Worm (Caenorhabditis elegans) whole organism, late embryonic: Measurements from ENCODE around the gene nhr-116.

Experiments used
- C38D4.7 ChIP-seq: fragments of 200-800 bp; sonication (Bioruptor generic); optimal IDR thresholded peaks from 2 replicates; lab custom pipeline; 2018; ENCODE audit warnings: mild to moderate bottlenecking, missing genetic modification characterization, moderate library complexity, missing compliant biosample characterization
- K02D7.2 ChIP-seq: sonication (generic microtip); optimal IDR thresholded peaks from 2 replicates; lab custom pipeline; 2017; ENCODE audit warnings: mild to moderate bottlenecking, missing genetic modification characterization, missing compliant biosample characterization
- K09A11.1 ChIP-seq: sonication (generic microtip); optimal IDR thresholded peaks from 2 replicates; lab custom pipeline; 2017; ENCODE audit warnings: antibody characterized with exemption, mild to moderate bottlenecking, missing genetic modification characterization, missing compliant biosample characterization; ENCODE audit not compliant: insufficient read depth
- T23F11.4 ChIP-seq: fragments of 200-800 bp; sonication (Bioruptor generic); optimal IDR thresholded peaks from 2 replicates; lab custom pipeline; 2018; ENCODE audit warnings: mild to moderate bottlenecking, missing genetic modification characterization, missing compliant biosample characterization
- Y22D7AL.16 ChIP-seq: sonication (generic microtip); optimal IDR thresholded peaks from 2 replicates; lab custom pipeline; 2016; ENCODE audit warnings: missing genetic modification characterization, missing compliant biosample characterization
- ahr-1 ChIP-seq: sonication (generic microtip); optimal IDR thresholded peaks from 2 replicates; lab custom pipeline; 2016; ENCODE audit warnings: missing genetic modification characterization, missing compliant biosample characterization
- ama-1 ChIP-seq: fragments of 150-350 bp; optimal IDR thresholded peaks from 2 replicates; lab custom pipeline; 2014
- ceh-22 ChIP-seq: sonication (generic microtip); optimal IDR thresholded peaks from 2 replicates; lab custom pipeline; 2017; ENCODE audit warnings: missing biosample characterization, missing genetic modification characterization
- ceh-30 ChIP-seq: fragments of 150-350 bp; optimal IDR thresholded peaks from 2 replicates; lab custom pipeline; 2014; ENCODE audit warnings: missing biosample characterization, missing genetic modification characterization
- ceh-31 ChIP-seq: sonication (generic microtip); optimal IDR thresholded peaks from 2 replicates; lab custom pipeline; 2016; ENCODE audit warnings: missing genetic modification characterization, missing compliant biosample characterization
- ceh-34 ChIP-seq: sonication (generic microtip); optimal IDR thresholded peaks from 2 replicates; lab custom pipeline; 2016; ENCODE audit warnings: mild to moderate bottlenecking, missing genetic modification characterization, missing compliant biosample characterization
- ceh-45 ChIP-seq: fragments of 200-800 bp; sonication (Bioruptor generic); IDR thresholded peaks from 2 replicates; pipeline ENCODE4 v1.3.6; 2022; ENCODE audit warnings: missing genetic modification reagents, missing genetic modification characterization, missing compliant biosample characterization
- ceh-48 ChIP-seq: sonication (generic microtip); optimal IDR thresholded peaks from 2 replicates; lab custom pipeline; 2016; ENCODE audit warnings: missing genetic modification characterization, inconsistent platforms, missing compliant biosample characterization
- ceh-6 ChIP-seq: fragments of 200-800 bp; sonication (Bioruptor generic); optimal IDR thresholded peaks from 2 replicates; lab custom pipeline; 2018; ENCODE audit warnings: mild to moderate bottlenecking, missing genetic modification characterization, missing compliant biosample characterization
- che-1 ChIP-seq: sonication (generic microtip); optimal IDR thresholded peaks from 2 replicates; lab custom pipeline; 2016; ENCODE audit warnings: mild to moderate bottlenecking, missing genetic modification characterization, missing compliant biosample characterization
- dmd-4 ChIP-seq: sonication (generic microtip); optimal IDR thresholded peaks from 2 replicates; lab custom pipeline; 2016; ENCODE audit warnings: borderline replicate concordance, missing genetic modification characterization, missing compliant biosample characterization
- dve-1 ChIP-seq: sonication (generic microtip); optimal IDR thresholded peaks from 2 replicates; lab custom pipeline; 2017; ENCODE audit warnings: antibody characterized with exemption, mild to moderate bottlenecking, missing genetic modification characterization, missing compliant biosample characterization
- fkh-10 ChIP-seq: fragments of 150-350 bp; optimal IDR thresholded peaks from 2 replicates; lab custom pipeline; 2014; ENCODE audit warnings: missing biosample characterization, missing genetic modification reagents, missing genetic modification characterization
- fkh-6 ChIP-seq: sonication (generic microtip); optimal IDR thresholded peaks from 2 replicates; lab custom pipeline; 2016; ENCODE audit warnings: missing genetic modification characterization, missing compliant biosample characterization
- gmeb-2 ChIP-seq: sonication (generic microtip); optimal IDR thresholded peaks from 2 replicates; lab custom pipeline; 2016; ENCODE audit warnings: missing genetic modification characterization, inconsistent platforms, missing compliant biosample characterization
- hlh-13 ChIP-seq: fragments of 200-800 bp; sonication (Bioruptor generic); optimal IDR thresholded peaks from 2 replicates; lab custom pipeline; 2018; ENCODE audit warnings: mild to moderate bottlenecking, missing genetic modification characterization, missing compliant biosample characterization
- hlh-15 ChIP-seq: sonication (generic microtip); optimal IDR thresholded peaks from 2 replicates; lab custom pipeline; 2016; ENCODE audit warnings: missing genetic modification characterization, missing compliant biosample characterization
- hlh-30 ChIP-seq: sonication (generic microtip); optimal IDR thresholded peaks from 2 replicates; lab custom pipeline; 2017; ENCODE audit warnings: antibody characterized with exemption, missing genetic modification characterization, missing compliant biosample characterization; ENCODE audit not compliant: insufficient read depth
- hlh-8 ChIP-seq: sonication (generic microtip); optimal IDR thresholded peaks from 2 replicates; lab custom pipeline; 2016; ENCODE audit warnings: missing genotype, missing genetic modification characterization, missing compliant biosample characterization
- lim-6 ChIP-seq: sonication (generic microtip); optimal IDR thresholded peaks from 2 replicates; lab custom pipeline; 2016; ENCODE audit warnings: missing genetic modification characterization, missing compliant biosample characterization
- lin-11 ChIP-seq: fragments of 200-800 bp; sonication (Bioruptor generic); optimal IDR thresholded peaks from 2 replicates; lab custom pipeline; 2018; ENCODE audit warnings: mild to moderate bottlenecking, missing genetic modification characterization, missing compliant biosample characterization
- madf-2 ChIP-seq: sonication (generic microtip); optimal IDR thresholded peaks from 2 replicates; lab custom pipeline; 2017; ENCODE audit warnings: missing genetic modification characterization, missing compliant biosample characterization
- mec-3 ChIP-seq: sonication (generic microtip); optimal IDR thresholded peaks from 2 replicates; lab custom pipeline; 2016; ENCODE audit warnings: borderline replicate concordance, missing genetic modification characterization, missing compliant biosample characterization
- nfya-1 ChIP-seq: sonication (generic microtip); optimal IDR thresholded peaks from 2 replicates; lab custom pipeline; 2017; ENCODE audit warnings: missing genetic modification characterization, mild to moderate bottlenecking, missing compliant biosample characterization, antibody characterized with exemption, moderate library complexity
- nhr-232 ChIP-seq: sonication (generic microtip); optimal IDR thresholded peaks from 2 replicates; lab custom pipeline; 2016; ENCODE audit warnings: missing genetic modification characterization, missing compliant biosample characterization
- odd-2 ChIP-seq: sonication (generic microtip); optimal IDR thresholded peaks from 2 replicates; lab custom pipeline; 2017; ENCODE audit warnings: antibody characterized with exemption, mild to moderate bottlenecking, missing genetic modification characterization, missing compliant biosample characterization
- pag-3 ChIP-seq: sonication (generic microtip); optimal IDR thresholded peaks from 2 replicates; lab custom pipeline; 2016; ENCODE audit warnings: missing compliant biosample characterization, missing genetic modification characterization, borderline replicate concordance
- pax-1 ChIP-seq: fragments of 150-350 bp; optimal IDR thresholded peaks from 2 replicates; lab custom pipeline; 2014; ENCODE audit warnings: missing biosample characterization, missing genetic modification characterization
- pha-2 ChIP-seq: sonication (generic microtip); optimal IDR thresholded peaks from 2 replicates; lab custom pipeline; 2017; ENCODE audit warnings: mild to moderate bottlenecking, missing genetic modification characterization, missing compliant biosample characterization
- pha-4 ChIP-seq: fragments of 150-350 bp; optimal IDR thresholded peaks from 2 replicates; lab custom pipeline; 2018; ENCODE audit warnings: missing biosample characterization, missing genetic modification reagents, missing genetic modification characterization
- rnt-1 ChIP-seq: sonication (generic microtip); optimal IDR thresholded peaks from 2 replicates; lab custom pipeline; 2016; ENCODE audit warnings: missing genetic modification characterization, missing compliant biosample characterization
- sox-4 ChIP-seq: sonication (generic microtip); optimal IDR thresholded peaks from 2 replicates; lab custom pipeline; 2017; ENCODE audit warnings: mild to moderate bottlenecking, missing genetic modification characterization, inconsistent platforms, missing compliant biosample characterization
- syd-9 ChIP-seq: sonication (generic microtip); optimal IDR thresholded peaks from 2 replicates; lab custom pipeline; 2016; ENCODE audit warnings: mild to moderate bottlenecking, missing genetic modification characterization, moderate library complexity, missing compliant biosample characterization
- ttx-3 ChIP-seq: sonication (generic microtip); optimal IDR thresholded peaks from 2 replicates; lab custom pipeline; 2016; ENCODE audit warnings: missing genetic modification reagents, missing genetic modification characterization, missing compliant biosample characterization
- unc-3 ChIP-seq, 2 experiments: fragments of 200-800 bp in 1 of 2; sonication (Bioruptor generic) in 1 of 2; sonication (generic microtip) in 1 of 2; conservative IDR thresholded peaks in 1 of 2; optimal IDR thresholded peaks in 1 of 2; 2 replicates each; pipeline versions ENCODE4 v1.3.6 to Lab custom; 2016 to 2022; ENCODE audit warnings: missing compliant biosample characterization in 2 of 2, missing genetic modification characterization in 2 of 2, missing genetic modification reagents in 1 of 2
- unc-55 ChIP-seq: sonication (generic microtip); optimal IDR thresholded peaks from 2 replicates; lab custom pipeline; 2017; ENCODE audit warnings: missing biosample characterization, missing genetic modification reagents, missing genetic modification characterization
- unc-86 ChIP-seq: sonication (generic microtip); optimal IDR thresholded peaks from 2 replicates; lab custom pipeline; 2016; ENCODE audit warnings: missing genetic modification characterization, missing compliant biosample characterization
- ztf-16 ChIP-seq: sonication (generic microtip); optimal IDR thresholded peaks from 2 replicates; lab custom pipeline; 2017; ENCODE audit warnings: missing genetic modification characterization, missing compliant biosample characterization

Gene nhr-116

DNA sequence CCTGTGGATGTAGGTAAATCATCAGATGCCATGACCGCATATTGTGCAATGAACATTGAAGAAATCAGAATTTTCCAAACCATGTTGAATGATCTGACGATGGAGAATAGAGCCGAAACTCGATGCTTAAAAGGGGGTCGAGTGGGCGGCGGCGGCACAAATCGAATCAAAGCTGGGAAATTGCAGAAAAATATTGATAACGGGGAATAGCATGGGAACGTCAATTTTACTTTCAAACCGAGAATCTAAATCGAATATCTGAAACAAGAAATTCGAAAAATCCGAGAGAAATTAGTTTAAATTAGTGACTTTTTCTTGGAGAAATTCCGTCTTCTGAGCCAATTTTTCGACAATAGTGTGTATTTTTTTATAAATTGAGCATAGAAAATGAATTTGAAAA, 4.0 kb downstream of the nhr-116 start, which contains the start of gene F09C6.10:
TSS of gene F09C6.10 (minus strand) at position 101 of the 400 bp plus-strand sequence.
- TF ChIP-seq nfya-1 (no peak), ztf-16 (tag; lab: Kevin White, UChicago) (no peak), pax-1 (no peak), ceh-48 (tag; lab: Kevin White, UChicago) (no peak)

DNA sequence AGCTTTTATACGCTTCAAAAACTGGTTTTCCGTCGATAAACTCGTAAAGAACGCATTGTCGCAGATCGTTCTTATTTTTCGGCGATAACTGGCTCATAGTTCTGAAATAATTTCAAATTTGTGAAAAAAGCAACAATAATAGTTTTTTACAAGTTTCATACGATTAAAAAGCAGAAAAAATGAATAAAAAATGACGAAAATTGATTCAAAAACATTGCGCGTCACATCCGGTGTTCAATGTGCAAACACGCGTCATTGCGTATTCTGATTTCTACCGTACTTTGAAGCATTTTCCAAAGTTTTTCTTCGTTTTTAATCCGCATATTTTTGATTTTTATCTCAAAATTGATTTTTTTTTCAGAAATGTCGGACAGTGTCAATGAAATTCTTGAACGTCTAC, 6.3 kb downstream of the nhr-116 start, which contains the start of the genes fbxa-206 and Y102A5C.2:
TSS of gene fbxa-206 (minus strand) at position 101 of the 400 bp plus-strand sequence.
TSS of gene Y102A5C.2 (plus strand) at position 354 of the 400 bp plus-strand sequence.
- TF ChIP-seq ttx-3 (no peak), odd-2 (tag; lab: Kevin White, UChicago) (no peak), rnt-1 (tag; lab: Kevin White, UChicago) (no peak), unc-86 (tag; lab: Kevin White, UChicago) (no peak), unc-55 (GFP tag; lab: Kevin White, UChicago) (no peak), dmd-4 (tag; lab: Kevin White, UChicago) (no peak)

ce11 chrV:16919675-16920074, 7.6 kb downstream of the nhr-116 start:
- TF ChIP-seq T23F11.4 (GFP tag; lab: Kevin White, UChicago) = no peak
- no peak for TF ChIP-seq hlh-15 (tag; lab: Kevin White, UChicago)
- no peak for TF ChIP-seq ceh-34 (tag; lab: Kevin White, UChicago)
- TF ChIP-seq ceh-48 (tag; lab: Kevin White, UChicago) = no peak
- no peak for TF ChIP-seq Y22D7AL.16
- no peak for TF ChIP-seq unc-3 (GFP tag; conservative IDR thresholded peaks at IDR 0.05; lab: Robert Waterston, UW)
- TF ChIP-seq unc-3 (tag; optimal IDR thresholded peaks at IDR 0.05; lab: Kevin White, UChicago) = no peak
- TF ChIP-seq K02D7.2 (tag; lab: Kevin White, UChicago) = no peak
- no peak for TF ChIP-seq unc-86 (tag; lab: Kevin White, UChicago)
- no peak for TF ChIP-seq mec-3 (tag; lab: Kevin White, UChicago)
- TF ChIP-seq pha-2 = no peak
- no peak for TF ChIP-seq ceh-45
- TF ChIP-seq lim-6 = no peak
- TF ChIP-seq syd-9 = no peak
- no peak for TF ChIP-seq fkh-6 (tag; lab: Kevin White, UChicago)
- no peak for TF ChIP-seq ceh-31
- TF ChIP-seq hlh-8 = no peak

ce11 chrV:16921952-16922351, 9.9 kb downstream of the nhr-116 start, which contains the start of gene Y102A5C.4:
Gene Y102A5C.4, plus strand, starts transcription at chrV:16922252.
- TF ChIP-seq K02D7.2 (tag; lab: Kevin White, UChicago) (no peak), ama-1 (lab: Kevin White, UChicago) (no peak), dmd-4 (tag; lab: Kevin White, UChicago) (no peak), unc-55 (GFP tag; lab: Kevin White, UChicago) (no peak), ceh-22 (tag; lab: Kevin White, UChicago) (no peak), lin-11 (no peak), nhr-232 (no peak), K09A11.1 (tag; lab: Kevin White, UChicago) (no peak), ceh-6 (GFP tag; lab: Kevin White, UChicago) (no peak), hlh-30 (no peak), ztf-16 (tag; lab: Kevin White, UChicago) (no peak), hlh-13 (GFP tag; lab: Kevin White, UChicago) (no peak), unc-3 (GFP tag; conservative IDR thresholded peaks at IDR 0.05; lab: Robert Waterston, UW) (no peak), unc-3 (tag; optimal IDR thresholded peaks at IDR 0.05; lab: Kevin White, UChicago) (no peak), fkh-10 (GFP tag; lab: Kevin White, UChicago) (no peak), pha-2 (no peak)

ce11 chrV:16927345-16927744, 15.3 kb downstream of the nhr-116 start, which contains the start of gene Y102A5C.36:
Gene Y102A5C.36, minus strand, starts transcription at chrV:16927445.
- TF ChIP-seq ceh-6 (GFP tag; lab: Kevin White, UChicago) (no peak), ceh-45 (no peak), ahr-1 (no peak), C38D4.7 (no peak), madf-2 (tag; lab: Kevin White, UChicago) (no peak), pha-4 (no peak), dmd-4 (tag; lab: Kevin White, UChicago) (no peak), dve-1 (no peak), mec-3 (tag; lab: Kevin White, UChicago) (no peak), hlh-15 (tag; lab: Kevin White, UChicago) (no peak), nhr-232 (no peak), che-1 (tag; lab: Kevin White, UChicago) (no peak), odd-2 (tag; lab: Kevin White, UChicago) (no peak), sox-4 (tag; lab: Kevin White, UChicago) (no peak), pag-3 (tag; lab: Kevin White, UChicago) (no peak), gmeb-2 (tag; lab: Kevin White, UChicago) (no peak), Y22D7AL.16 (no peak), ceh-30 (tag; lab: Kevin White, UChicago) (no peak)
